Worm (Caenorhabditis elegans) whole organism, L4/young adult: ENCODE measurements around the gene B0563.5.

Experiments used
- W03F9.2 ChIP-seq: fragments of 150-350 bp; optimal IDR thresholded peaks from 2 replicates; lab custom pipeline; 2014; ENCODE audit warnings: missing biosample characterization, missing genetic modification characterization
- dao-5 ChIP-seq: sonication (generic microtip); optimal IDR thresholded peaks from 2 replicates; lab custom pipeline; 2016; ENCODE audit warnings: missing genotype, missing genetic modification characterization, moderate library complexity, missing compliant biosample characterization

DNA sequence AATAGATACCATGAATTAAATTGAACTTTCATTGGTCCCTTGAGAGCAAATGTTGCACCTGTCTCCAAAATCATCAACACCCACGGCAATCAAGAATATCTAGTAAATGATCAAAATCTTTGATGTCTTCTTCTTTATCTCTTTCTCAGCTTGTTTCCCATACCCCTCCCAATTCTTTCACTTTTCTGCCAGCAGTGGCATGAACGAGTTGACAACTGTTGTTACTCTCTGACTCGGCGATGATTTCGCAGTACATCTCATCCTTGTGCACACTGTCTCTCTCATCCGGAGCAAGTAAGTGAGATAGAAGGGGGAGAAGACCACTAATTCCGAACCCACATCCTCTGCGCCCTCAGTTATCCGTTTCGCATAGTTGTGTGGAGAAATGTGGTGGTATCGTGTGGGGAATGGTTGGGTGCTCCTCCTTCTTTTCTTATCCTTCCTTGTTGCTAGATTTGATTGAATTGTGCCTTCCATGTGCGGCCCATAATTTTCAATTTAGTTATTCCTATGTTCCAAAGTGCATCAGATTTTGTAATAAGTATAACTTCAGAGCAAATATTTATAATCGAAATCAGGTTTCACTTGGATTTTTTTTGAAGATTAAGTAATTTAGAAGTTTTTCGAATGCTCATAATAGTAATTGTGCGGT, 15.4 kb downstream of the B0563.5 start:
- no peak for TF ChIP-seq dao-5
- no peak for TF ChIP-seq W03F9.2 (tag; lab: Kevin White, UChicago)
